Worm (Caenorhabditis elegans) whole organism, midembryonic: ENCODE data around the gene Y36E3A.2.

Source experiments
- T22C8.4 ChIP-seq: fragments of 200-800 bp; sonication (Bioruptor generic); IDR thresholded peaks from 2 replicates; pipeline ENCODE4 v1.3.6; 2022; ENCODE audit warnings: missing genetic modification characterization, missing compliant biosample characterization
- cog-1 ChIP-seq: sonication (generic microtip); optimal IDR thresholded peaks from 2 replicates; lab custom pipeline; 2016; ENCODE audit warnings: missing genetic modification characterization, missing compliant biosample characterization
- flt-1 ChIP-seq: fragments of 200-800 bp; sonication (Bioruptor generic); IDR thresholded peaks from 2 replicates; pipeline ENCODE4 v1.3.6; 2022; ENCODE audit warnings: missing genetic modification characterization, missing compliant biosample characterization
- klf-2 ChIP-seq: fragments of 200-800 bp; sonication (Bioruptor generic); conservative IDR thresholded peaks from 2 replicates; pipeline ENCODE4 v1.3.6; 2022; ENCODE audit warnings: missing genetic modification reagents, missing genetic modification characterization, missing compliant biosample characterization
- med-1 ChIP-seq: sonication (generic microtip); optimal IDR thresholded peaks from 2 replicates; lab custom pipeline; 2017; ENCODE audit warnings: missing genetic modification characterization, mild to moderate bottlenecking, missing compliant biosample characterization, antibody characterized with exemption, missing genetic modification reagents; ENCODE audit not compliant: insufficient read depth
- ref-1 ChIP-seq: fragments of 200-800 bp; sonication (Bioruptor generic); conservative IDR thresholded peaks from 2 replicates; pipeline ENCODE4 v1.3.6; 2022; ENCODE audit warnings: missing genetic modification reagents, missing genetic modification characterization, missing compliant biosample characterization
- tab-1 ChIP-seq: fragments of 200-800 bp; sonication (Bioruptor generic); IDR thresholded peaks from 2 replicates; pipeline ENCODE4 v1.3.6; 2022; ENCODE audit warnings: missing genetic modification characterization, missing compliant biosample characterization
- ztf-23 ChIP-seq: fragments of 200-800 bp; sonication (Bioruptor generic); IDR thresholded peaks from 2 replicates; pipeline ENCODE4 v1.3.6; 2022; ENCODE audit warnings: missing genetic modification reagents, missing genetic modification characterization, missing compliant biosample characterization
- ztf-29 ChIP-seq: fragments of 200-800 bp; sonication (Bioruptor generic); IDR thresholded peaks from 2 replicates; pipeline ENCODE4 v1.3.6; 2022; ENCODE audit warnings: missing genetic modification reagents, missing genetic modification characterization, missing compliant biosample characterization

The Y36E3A.2 gene

ce11 chrV:15443708-15444107 is 17.9 kb downstream of the Y36E3A.2 start, which contains the start of gene T26H5.10:
Gene T26H5.10 (minus strand): TSS chrV:15443808.
- no peak for TF ChIP-seq ztf-29 (GFP tag; lab: Robert Waterston, UW)
- TF ChIP-seq med-1 (GFP tag; lab: Kevin White, UChicago) = no peak

ce11 chrV:15444188-15444587 is 18.3 kb downstream of the Y36E3A.2 start, which contains the start of gene T26H5.11:
Gene T26H5.11 (minus strand): TSS chrV:15444288.
- TF ChIP-seq ztf-29 (GFP tag; lab: Robert Waterston, UW) (no peak), flt-1 (GFP tag; lab: Robert Waterston, UW) (no peak), tab-1 (no peak), cog-1 (tag; lab: Kevin White, UChicago) (no peak), T22C8.4 (GFP tag; lab: Robert Waterston, UW) (no peak), ztf-23 (no peak), klf-2 (no peak), ref-1 (GFP tag; lab: Robert Waterston, UW) (no peak), med-1 (GFP tag; lab: Kevin White, UChicago) (no peak)

- TF ChIP-seq ztf-23 = no peak
- TF ChIP-seq T22C8.4 (GFP tag; lab: Robert Waterston, UW) = no peak
- no peak for TF ChIP-seq klf-2
- TF ChIP-seq tab-1 = no peak
- no peak for TF ChIP-seq flt-1 (GFP tag; lab: Robert Waterston, UW)
- no peak for TF ChIP-seq cog-1 (tag; lab: Kevin White, UChicago)
- TF ChIP-seq ztf-29 (GFP tag; lab: Robert Waterston, UW) = no peak
- TF ChIP-seq ref-1 (GFP tag; lab: Robert Waterston, UW) = no peak
- TF ChIP-seq med-1 (GFP tag; lab: Kevin White, UChicago) = no peak
Observed at ce11 chrV:15444615-15445014, 18.8 kb downstream of the Y36E3A.2 start, which contains the start of gene T26H5.9. Gene T26H5.9 (plus strand): TSS chrV:15444916.

- TF ChIP-seq T22C8.4 (GFP tag; lab: Robert Waterston, UW) = no peak
- TF ChIP-seq ztf-23 = no peak
- no peak for TF ChIP-seq flt-1 (GFP tag; lab: Robert Waterston, UW)
- TF ChIP-seq cog-1 (tag; lab: Kevin White, UChicago) = no peak
- no peak for TF ChIP-seq klf-2
- no peak for TF ChIP-seq tab-1
- TF ChIP-seq ztf-29 (GFP tag; lab: Robert Waterston, UW) = no peak
- no peak for TF ChIP-seq med-1 (GFP tag; lab: Kevin White, UChicago)
- no peak for TF ChIP-seq ref-1 (GFP tag; lab: Robert Waterston, UW)
Observed at ce11 chrV:15445437-15445836, 19.6 kb downstream of the Y36E3A.2 start, which contains the start of gene srh-239. Gene srh-239 (plus strand): TSS chrV:15445737.

- TF ChIP-seq T22C8.4 (GFP tag; lab: Robert Waterston, UW) (no peak), klf-2 (no peak), flt-1 (GFP tag; lab: Robert Waterston, UW) (no peak), med-1 (GFP tag; lab: Kevin White, UChicago) (no peak), cog-1 (tag; lab: Kevin White, UChicago) (no peak), tab-1 (no peak), ztf-29 (GFP tag; lab: Robert Waterston, UW) (no peak), ztf-23 (no peak)
Observed at ce11 chrV:15448408-15448807, 22.6 kb downstream of the Y36E3A.2 start, which contains the start of gene T26H5.4. Gene T26H5.4 (minus strand): TSS chrV:15448701.

- TF ChIP-seq tab-1 = no peak
- no peak for TF ChIP-seq T22C8.4 (GFP tag; lab: Robert Waterston, UW)
- no peak for TF ChIP-seq flt-1 (GFP tag; lab: Robert Waterston, UW)
- TF ChIP-seq ztf-23 = no peak
- TF ChIP-seq ref-1 (GFP tag; lab: Robert Waterston, UW) = no peak
- no peak for TF ChIP-seq klf-2
- TF ChIP-seq med-1 (GFP tag; lab: Kevin White, UChicago) = no peak
- no peak for TF ChIP-seq ztf-29 (GFP tag; lab: Robert Waterston, UW)
- TF ChIP-seq cog-1 (tag; lab: Kevin White, UChicago) = no peak
Observed at ce11 chrV:15448865-15449264, 23.0 kb downstream of the Y36E3A.2 start, which contains the start of gene T26H5.14. Gene T26H5.14 (plus strand): TSS chrV:15449165.

- TF ChIP-seq ref-1 (GFP tag; lab: Robert Waterston, UW) = no peak
- TF ChIP-seq T22C8.4 (GFP tag; lab: Robert Waterston, UW) = no peak
- TF ChIP-seq cog-1 (tag; lab: Kevin White, UChicago) = no peak
- no peak for TF ChIP-seq klf-2
- TF ChIP-seq med-1 (GFP tag; lab: Kevin White, UChicago) = no peak
- no peak for TF ChIP-seq tab-1
- TF ChIP-seq ztf-23 = no peak
- no peak for TF ChIP-seq ztf-29 (GFP tag; lab: Robert Waterston, UW)
- TF ChIP-seq flt-1 (GFP tag; lab: Robert Waterston, UW) = no peak
Observed at ce11 chrV:15451421-15451820, 25.6 kb downstream of the Y36E3A.2 start, which contains the start of gene srw-33. Gene srw-33 (minus strand): TSS chrV:15451521.

- TF ChIP-seq ztf-23 (0 out of 2 replicates have a peak, but pooled peaks have one; percentile 26), tab-1 (no peak)
Observed at ce11 chrV:15454322-15454721, 28.5 kb downstream of the Y36E3A.2 start.

ce11 chrV:15459088-15459487 is 33.2 kb downstream of the Y36E3A.2 start, which contains the start of gene str-71:
Gene str-71 (minus strand): TSS chrV:15459188.
- TF ChIP-seq cog-1 (tag; lab: Kevin White, UChicago) (no peak), ztf-23 (no peak), tab-1 (no peak), med-1 (GFP tag; lab: Kevin White, UChicago) (no peak), klf-2 (no peak), flt-1 (GFP tag; lab: Robert Waterston, UW) (no peak), ref-1 (GFP tag; lab: Robert Waterston, UW) (no peak), T22C8.4 (GFP tag; lab: Robert Waterston, UW) (no peak), ztf-29 (GFP tag; lab: Robert Waterston, UW) (no peak)

ce11 chrV:15464402-15464801 is 38.6 kb downstream of the Y36E3A.2 start, which contains the start of gene rocf-1:
Gene rocf-1 (minus strand): TSS chrV:15464502.
- TF ChIP-seq ztf-29 (GFP tag; lab: Robert Waterston, UW) = no peak
- TF ChIP-seq ztf-23 = no peak
- TF ChIP-seq klf-2 = no peak
- no peak for TF ChIP-seq med-1 (GFP tag; lab: Kevin White, UChicago)
- no peak for TF ChIP-seq ref-1 (GFP tag; lab: Robert Waterston, UW)
- TF ChIP-seq T22C8.4 (GFP tag; lab: Robert Waterston, UW) = no peak
- no peak for TF ChIP-seq flt-1 (GFP tag; lab: Robert Waterston, UW)
- no peak for TF ChIP-seq cog-1 (tag; lab: Kevin White, UChicago)
- TF ChIP-seq tab-1 = no peak
